Worm (Caenorhabditis elegans) whole organism, early embryonic: ENCODE results near the gene npr-25.

ENCODE experiments used
- B0310.2 ChIP-seq: sonication (generic microtip); optimal IDR thresholded peaks from 2 replicates; lab custom pipeline; 2016; ENCODE audit warnings: mild to moderate bottlenecking, missing genetic modification characterization, missing compliant biosample characterization
- F13C5.2 ChIP-seq: sonication (generic microtip); optimal IDR thresholded peaks from 2 replicates; lab custom pipeline; 2017; ENCODE audit warnings: mild to moderate bottlenecking, missing genetic modification characterization, inconsistent platforms, missing compliant biosample characterization
- aly-1 ChIP-seq: sonication (generic microtip); optimal IDR thresholded peaks from 2 replicates; lab custom pipeline; 2016; ENCODE audit warnings: missing genetic modification characterization, missing compliant biosample characterization
- ama-1 ChIP-seq: fragments of 150-350 bp; optimal IDR thresholded peaks from 2 replicates; lab custom pipeline; 2014
- ceh-13 ChIP-seq: fragments of 200-800 bp; sonication (Bioruptor generic); optimal IDR thresholded peaks from 2 replicates; lab custom pipeline; 2018; ENCODE audit warnings: mild to moderate bottlenecking, missing genetic modification characterization, missing compliant biosample characterization
- ceh-36 ChIP-seq: sonication (generic microtip); optimal IDR thresholded peaks from 2 replicates; lab custom pipeline; 2016; ENCODE audit warnings: missing genetic modification characterization, inconsistent platforms, missing compliant biosample characterization
- ets-7 ChIP-seq: sonication (generic microtip); optimal IDR thresholded peaks from 2 replicates; lab custom pipeline; 2016; ENCODE audit warnings: missing genotype, missing genetic modification characterization, missing compliant biosample characterization
- flt-1 ChIP-seq: fragments of 200-800 bp; sonication (Bioruptor generic); IDR thresholded peaks from 2 replicates; pipeline ENCODE4 v1.3.6; 2022; ENCODE audit warnings: missing genetic modification characterization, missing compliant biosample characterization
- hmbx-1 ChIP-seq: sonication (generic microtip); optimal IDR thresholded peaks from 2 replicates; lab custom pipeline; 2016; ENCODE audit warnings: mild to moderate bottlenecking, missing genetic modification characterization, missing compliant biosample characterization
- hmg-4 ChIP-seq: fragments of 200-800 bp; sonication (Bioruptor generic); optimal IDR thresholded peaks from 2 replicates; lab custom pipeline; 2018; ENCODE audit warnings: mild to moderate bottlenecking, missing genetic modification characterization, missing compliant biosample characterization
- hnd-1 ChIP-seq: sonication (generic microtip); optimal IDR thresholded peaks from 2 replicates; lab custom pipeline; 2016; ENCODE audit warnings: missing genetic modification characterization, missing compliant biosample characterization
- pes-1 ChIP-seq: fragments of 200-800 bp; sonication (Bioruptor generic); IDR thresholded peaks from 2 replicates; pipeline ENCODE4 v1.3.6; 2022; ENCODE audit warnings: missing genetic modification reagents, missing genetic modification characterization, missing compliant biosample characterization
- scrt-1 ChIP-seq: fragments of 200-800 bp; sonication (Bioruptor generic); IDR thresholded peaks from 2 replicates; pipeline ENCODE4 v1.3.6; 2022; ENCODE audit warnings: missing genetic modification characterization, missing compliant biosample characterization
- sea-1 ChIP-seq: fragments of 200-800 bp; sonication (Bioruptor generic); conservative IDR thresholded peaks from 2 replicates; pipeline ENCODE4 v1.3.6; 2022; ENCODE audit warnings: missing genetic modification characterization, missing compliant biosample characterization
- tbx-11 ChIP-seq: fragments of 200-800 bp; sonication (Bioruptor generic); IDR thresholded peaks from 2 replicates; pipeline ENCODE4 v1.3.6; 2022; ENCODE audit warnings: missing genetic modification characterization, missing compliant biosample characterization
- tbx-37 ChIP-seq: fragments of 200-800 bp; sonication (Bioruptor generic); conservative IDR thresholded peaks from 2 replicates; pipeline ENCODE4 v1.3.6; 2022; ENCODE audit warnings: missing genetic modification reagents, missing genetic modification characterization, missing compliant biosample characterization
- tra-4 ChIP-seq: sonication (generic microtip); optimal IDR thresholded peaks from 2 replicates; lab custom pipeline; 2017; ENCODE audit warnings: missing genetic modification characterization, missing compliant biosample characterization

Gene npr-25

ce11 chrV:11307781-11308180 is 45.0 kb downstream of the npr-25 start:
- no peak for TF ChIP-seq ets-7 (tag; lab: Kevin White, UChicago)
- no peak for TF ChIP-seq ama-1 (lab: Kevin White, UChicago)
- no peak for TF ChIP-seq tra-4 (tag; lab: Kevin White, UChicago)
- no peak for TF ChIP-seq B0310.2 (tag; lab: Kevin White, UChicago)
- no peak for TF ChIP-seq ceh-13 (GFP tag; lab: Kevin White, UChicago)
- TF ChIP-seq sea-1 (GFP tag; lab: Robert Waterston, UW) = no peak
- no peak for TF ChIP-seq F13C5.2
- no peak for TF ChIP-seq tbx-11 (GFP tag; lab: Robert Waterston, UW)
- no peak for TF ChIP-seq aly-1
- TF ChIP-seq hmbx-1 (tag; lab: Kevin White, UChicago) = no peak
- no peak for TF ChIP-seq hnd-1 (tag; lab: Kevin White, UChicago)
- TF ChIP-seq scrt-1 (GFP tag; lab: Robert Waterston, UW) = no peak
- TF ChIP-seq pes-1 (GFP tag; lab: Robert Waterston, UW) = no peak
- no peak for TF ChIP-seq tbx-37 (GFP tag; lab: Robert Waterston, UW)
- TF ChIP-seq hmg-4 (GFP tag; lab: Kevin White, UChicago) = no peak
- no peak for TF ChIP-seq ceh-36 (tag; lab: Kevin White, UChicago)
- no peak for TF ChIP-seq flt-1 (GFP tag; lab: Robert Waterston, UW)

- no peak for TF ChIP-seq pes-1 (GFP tag; lab: Robert Waterston, UW)
- TF ChIP-seq ceh-13 (GFP tag; lab: Kevin White, UChicago) = no peak
- TF ChIP-seq F13C5.2 = no peak
- no peak for TF ChIP-seq ets-7 (tag; lab: Kevin White, UChicago)
- no peak for TF ChIP-seq hmg-4 (GFP tag; lab: Kevin White, UChicago)
- no peak for TF ChIP-seq tbx-11 (GFP tag; lab: Robert Waterston, UW)
- no peak for TF ChIP-seq B0310.2 (tag; lab: Kevin White, UChicago)
- no peak for TF ChIP-seq tra-4 (tag; lab: Kevin White, UChicago)
- TF ChIP-seq ama-1 (lab: Kevin White, UChicago) = no peak
- TF ChIP-seq hnd-1 (tag; lab: Kevin White, UChicago) = no peak
- no peak for TF ChIP-seq ceh-36 (tag; lab: Kevin White, UChicago)
- TF ChIP-seq hmbx-1 (tag; lab: Kevin White, UChicago) = no peak
- no peak for TF ChIP-seq tbx-37 (GFP tag; lab: Robert Waterston, UW)
Observed at ce11 chrV:11304879-11305278, 47.9 kb downstream of the npr-25 start, which contains the start of gene srh-45. Gene srh-45, minus strand, starts transcription at chrV:11304979.

ce11 chrV:11304200-11304599 is 48.6 kb downstream of the npr-25 start:
- TF ChIP-seq scrt-1 (GFP tag; lab: Robert Waterston, UW) (no peak), ets-7 (tag; lab: Kevin White, UChicago) (no peak), pes-1 (GFP tag; lab: Robert Waterston, UW) (no peak), hnd-1 (tag; lab: Kevin White, UChicago) (no peak), hmg-4 (GFP tag; lab: Kevin White, UChicago) (no peak), tbx-11 (GFP tag; lab: Robert Waterston, UW) (no peak), tra-4 (tag; lab: Kevin White, UChicago) (no peak), ama-1 (lab: Kevin White, UChicago) (no peak), flt-1 (GFP tag; lab: Robert Waterston, UW) (no peak)

DNA sequence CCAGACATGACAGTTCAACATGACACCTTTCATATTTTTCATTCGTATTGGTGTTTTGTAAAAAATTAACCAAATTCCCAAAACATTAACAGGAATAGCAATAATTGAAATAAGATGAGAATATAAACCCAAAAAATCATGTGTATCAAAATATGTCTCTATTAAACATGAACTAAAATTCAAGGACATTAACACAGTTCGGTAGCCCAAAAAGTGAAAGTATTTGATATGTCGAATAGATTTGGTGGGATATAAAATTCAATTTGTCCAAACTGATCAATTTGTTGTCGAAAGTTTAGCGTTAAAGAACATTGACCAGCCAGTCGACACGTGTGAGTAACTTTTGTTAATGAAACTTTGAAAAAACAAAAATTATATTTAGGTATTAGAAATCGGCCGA is 50.1 kb downstream of the npr-25 start, which contains the start of gene srh-46:
TSS of gene srh-46 (minus strand) at position 189 of the 400 bp plus-strand sequence.
- no peak for TF ChIP-seq B0310.2 (tag; lab: Kevin White, UChicago)
- TF ChIP-seq hnd-1 (tag; lab: Kevin White, UChicago) = no peak
- no peak for TF ChIP-seq tbx-37 (GFP tag; lab: Robert Waterston, UW)
- no peak for TF ChIP-seq tbx-11 (GFP tag; lab: Robert Waterston, UW)
- TF ChIP-seq ceh-13 (GFP tag; lab: Kevin White, UChicago) = no peak
- TF ChIP-seq F13C5.2 = no peak
- TF ChIP-seq aly-1 = no peak
- no peak for TF ChIP-seq ama-1 (lab: Kevin White, UChicago)
- TF ChIP-seq tra-4 (tag; lab: Kevin White, UChicago) = no peak
- no peak for TF ChIP-seq flt-1 (GFP tag; lab: Robert Waterston, UW)
- TF ChIP-seq ceh-36 (tag; lab: Kevin White, UChicago) = no peak
- TF ChIP-seq hmg-4 (GFP tag; lab: Kevin White, UChicago) = no peak
- TF ChIP-seq scrt-1 (GFP tag; lab: Robert Waterston, UW) = no peak
- TF ChIP-seq sea-1 (GFP tag; lab: Robert Waterston, UW) = no peak

- TF ChIP-seq pes-1 (GFP tag; lab: Robert Waterston, UW) (no peak), ceh-13 (GFP tag; lab: Kevin White, UChicago) (no peak), ets-7 (tag; lab: Kevin White, UChicago) (no peak), ama-1 (lab: Kevin White, UChicago) (no peak), ceh-36 (tag; lab: Kevin White, UChicago) (no peak), B0310.2 (tag; lab: Kevin White, UChicago) (no peak), tbx-37 (GFP tag; lab: Robert Waterston, UW) (no peak), scrt-1 (GFP tag; lab: Robert Waterston, UW) (no peak), hmbx-1 (tag; lab: Kevin White, UChicago) (no peak)
Observed at ce11 chrV:11300539-11300938, 52.3 kb downstream of the npr-25 start, which contains the start of gene srh-47. Gene srh-47, minus strand, starts transcription at chrV:11300639.

ce11 chrV:11299406-11299805 is 53.4 kb downstream of the npr-25 start:
- TF ChIP-seq hmbx-1 (tag; lab: Kevin White, UChicago) (no peak), tbx-37 (GFP tag; lab: Robert Waterston, UW) (no peak), tra-4 (tag; lab: Kevin White, UChicago) (no peak), tbx-11 (GFP tag; lab: Robert Waterston, UW) (no peak), aly-1 (no peak), hmg-4 (GFP tag; lab: Kevin White, UChicago) (no peak), flt-1 (GFP tag; lab: Robert Waterston, UW) (no peak), scrt-1 (GFP tag; lab: Robert Waterston, UW) (no peak)
